Worm (Caenorhabditis elegans) whole organism, L4 larva: Measurements from ENCODE around the gene R11F4.1.

Experiments
- F10B5.3 ChIP-seq: sonication (generic microtip); optimal IDR thresholded peaks from 2 replicates; lab custom pipeline; 2016; ENCODE audit warnings: mild to moderate bottlenecking, missing genetic modification characterization, missing compliant biosample characterization
- F37D6.2 ChIP-seq: sonication (generic microtip); optimal IDR thresholded peaks from 2 replicates; lab custom pipeline; 2016; ENCODE audit warnings: mild to moderate bottlenecking, missing genetic modification characterization, missing compliant biosample characterization
- F44E2.7 ChIP-seq: fragments of 200-800 bp; sonication (Bioruptor generic); IDR thresholded peaks from 2 replicates; pipeline ENCODE4 v2.1.2; 2022; ENCODE audit warnings: missing genetic modification characterization, missing compliant biosample characterization
- T20F7.1 ChIP-seq: fragments of 200-800 bp; sonication (Bioruptor generic); optimal IDR thresholded peaks from 2 replicates; lab custom pipeline; 2018; ENCODE audit warnings: mild to moderate bottlenecking, missing genetic modification characterization, missing compliant biosample characterization
- T26A8.4 ChIP-seq: fragments of 200-800 bp; sonication (Bioruptor generic); IDR thresholded peaks from 2 replicates; pipeline ENCODE4 v1.3.6; 2022; ENCODE audit warnings: missing genetic modification characterization, missing compliant biosample characterization
- Y105C5A.15 ChIP-seq: fragments of 200-800 bp; sonication (Bioruptor generic); IDR thresholded peaks from 2 replicates; pipeline ENCODE4 v1.3.6; 2022; ENCODE audit warnings: missing genetic modification characterization, missing compliant biosample characterization
- Y48G9A.11 ChIP-seq: fragments of 200-800 bp; sonication (Bioruptor generic); IDR thresholded peaks from 2 replicates; pipeline ENCODE4 v1.3.6; 2022; ENCODE audit warnings: missing genetic modification reagents, missing genetic modification characterization, missing compliant biosample characterization
- Y5F2A.4 ChIP-seq: fragments of 200-800 bp; sonication (Bioruptor generic); optimal IDR thresholded peaks from 2 replicates; lab custom pipeline; 2018; ENCODE audit warnings: mild to moderate bottlenecking, missing genetic modification characterization, missing compliant biosample characterization
- Y75B8A.6 ChIP-seq: fragments of 200-800 bp; sonication (Bioruptor generic); IDR thresholded peaks from 2 replicates; pipeline ENCODE4 v1.3.6; 2022; ENCODE audit warnings: missing genetic modification reagents, missing genetic modification characterization, missing compliant biosample characterization
- aha-1 ChIP-seq: fragments of 150-350 bp; peaks from one replicate; lab custom pipeline; 2014; ENCODE audit warnings: missing biosample characterization, missing genetic modification characterization
- arid-1 ChIP-seq: fragments of 200-800 bp; sonication (Bioruptor generic); conservative IDR thresholded peaks from 2 replicates; pipeline ENCODE4 v1.3.6; 2022; ENCODE audit warnings: missing genetic modification reagents, missing genetic modification characterization, missing compliant biosample characterization
- ceh-32 ChIP-seq: sonication (generic microtip); optimal IDR thresholded peaks from 2 replicates; lab custom pipeline; 2016; ENCODE audit warnings: mild to moderate bottlenecking, missing genetic modification characterization, missing compliant biosample characterization; ENCODE audit not compliant: poor library complexity
- ceh-44 ChIP-seq: fragments of 200-800 bp; sonication (Bioruptor generic); IDR thresholded peaks from 2 replicates; pipeline ENCODE4 v1.3.6; 2022; ENCODE audit warnings: missing genetic modification reagents, missing genetic modification characterization, missing compliant biosample characterization
- cey-2 ChIP-seq: sonication (generic microtip); optimal IDR thresholded peaks from 3 replicates; lab custom pipeline; 2017; ENCODE audit warnings: missing genetic modification characterization, mild to moderate bottlenecking, missing compliant biosample characterization, antibody characterized with exemption, borderline replicate concordance; ENCODE audit not compliant: insufficient read depth
- daf-16 ChIP-seq, 3 experiments: sonication (generic microtip); optimal IDR thresholded peaks; 2 replicates each; lab custom pipeline; 2016 to 2017; ENCODE audit warnings: missing genetic modification characterization in 3 of 3, missing genetic modification reagents in 3 of 3, mild to moderate bottlenecking in 2 of 3, missing compliant biosample characterization in 2 of 3, missing biosample characterization in 1 of 3, moderate library complexity in 1 of 3
- daf-19 ChIP-seq: fragments of 200-800 bp; sonication (Bioruptor generic); conservative IDR thresholded peaks from 2 replicates; pipeline ENCODE4 v1.3.6; 2022; ENCODE audit warnings: missing genetic modification characterization, missing compliant biosample characterization
- dmd-6 ChIP-seq: fragments of 200-800 bp; sonication (Bioruptor generic); IDR thresholded peaks from 2 replicates; pipeline ENCODE4 v1.3.6; 2022; ENCODE audit warnings: missing genetic modification reagents, missing genetic modification characterization, missing compliant biosample characterization
- dmd-8 ChIP-seq: fragments of 200-800 bp; sonication (Bioruptor generic); IDR thresholded peaks from 2 replicates; pipeline ENCODE4 v1.3.6; 2022; ENCODE audit warnings: missing genetic modification characterization, missing compliant biosample characterization
- dve-1 ChIP-seq: sonication (generic microtip); optimal IDR thresholded peaks from 2 replicates; lab custom pipeline; 2017; ENCODE audit warnings: antibody characterized with exemption, mild to moderate bottlenecking, missing genetic modification characterization, missing compliant biosample characterization; ENCODE audit not compliant: insufficient read depth
- fkh-10 ChIP-seq: fragments of 150-350 bp; optimal IDR thresholded peaks from 2 replicates; lab custom pipeline; 2014; ENCODE audit warnings: missing biosample characterization, missing genetic modification reagents, missing genetic modification characterization
- fos-1 ChIP-seq: fragments of 150-350 bp; optimal IDR thresholded peaks from 2 replicates; lab custom pipeline; 2014; ENCODE audit warnings: missing biosample characterization, missing genetic modification characterization
- hif-1 ChIP-seq, 2 experiments: sonication (generic microtip); optimal IDR thresholded peaks; 2 replicates each; lab custom pipeline; 2016 to 2017; ENCODE audit warnings: missing compliant biosample characterization in 2 of 2, missing genetic modification characterization in 2 of 2, missing genetic modification reagents in 2 of 2, missing genotype in 2 of 2, mild to moderate bottlenecking in 1 of 2
- hlh-11 ChIP-seq: fragments of 200-800 bp; sonication (Bioruptor generic); optimal IDR thresholded peaks from 2 replicates; lab custom pipeline; 2018; ENCODE audit warnings: mild to moderate bottlenecking, missing genetic modification characterization, missing compliant biosample characterization
- jun-1 ChIP-seq: fragments of 150-350 bp; optimal IDR thresholded peaks from 2 replicates; lab custom pipeline; 2014; ENCODE audit warnings: missing biosample characterization, missing genetic modification reagents, missing genetic modification characterization
- lin-29 ChIP-seq: fragments of 200-800 bp; sonication (Bioruptor generic); IDR thresholded peaks from 2 replicates; pipeline ENCODE4 v1.3.6; 2022; ENCODE audit warnings: missing genetic modification reagents, missing genetic modification characterization, missing compliant biosample characterization
- lin-38 ChIP-seq: fragments of 200-800 bp; sonication (Bioruptor generic); IDR thresholded peaks from 2 replicates; pipeline ENCODE4 v1.3.6; 2022; ENCODE audit warnings: missing genetic modification reagents, missing genetic modification characterization, missing compliant biosample characterization
- lir-3 ChIP-seq: sonication (generic microtip); optimal IDR thresholded peaks from 2 replicates; lab custom pipeline; 2016; ENCODE audit warnings: mild to moderate bottlenecking, missing genetic modification characterization, missing compliant biosample characterization
- lsy-2 ChIP-seq, 2 experiments: fragments of 150-350 bp in 1 of 2; sonication (generic microtip) in 1 of 2; optimal IDR thresholded peaks; 2 replicates each; lab custom pipeline; 2014 to 2017; ENCODE audit warnings: missing biosample characterization in 2 of 2, missing genetic modification characterization in 2 of 2
- mes-2 ChIP-seq: sonication (generic microtip); optimal IDR thresholded peaks from 2 replicates; lab custom pipeline; 2016; ENCODE audit warnings: missing genotype, mild to moderate bottlenecking, missing genetic modification characterization, missing compliant biosample characterization; ENCODE audit not compliant: poor library complexity, severe bottlenecking
- mxl-2 ChIP-seq: fragments of 200-800 bp; sonication (Bioruptor generic); conservative IDR thresholded peaks from 2 replicates; pipeline ENCODE4 v1.3.6; 2022; ENCODE audit warnings: missing genetic modification reagents, missing genetic modification characterization, missing compliant biosample characterization
- nhr-11 ChIP-seq: fragments of 150-350 bp; optimal IDR thresholded peaks from 2 replicates; lab custom pipeline; 2014; ENCODE audit warnings: missing biosample characterization, missing genetic modification characterization
- nhr-25 ChIP-seq: sonication (generic microtip); optimal IDR thresholded peaks from 2 replicates; lab custom pipeline; 2017; ENCODE audit warnings: missing genetic modification characterization, mild to moderate bottlenecking, missing compliant biosample characterization, antibody characterized with exemption, moderate library complexity, borderline replicate concordance; ENCODE audit not compliant: insufficient read depth
- nhr-28 ChIP-seq: fragments of 150-350 bp; optimal IDR thresholded peaks from 2 replicates; lab custom pipeline; 2014; ENCODE audit warnings: missing biosample characterization, missing genetic modification characterization
- nhr-48 ChIP-seq: sonication (generic microtip); optimal IDR thresholded peaks from 2 replicates; lab custom pipeline; 2016; ENCODE audit warnings: mild to moderate bottlenecking, missing genetic modification characterization, missing compliant biosample characterization
- nhr-6 ChIP-seq: fragments of 150-350 bp; optimal IDR thresholded peaks from 2 replicates; lab custom pipeline; 2014; ENCODE audit warnings: missing biosample characterization, missing genetic modification characterization
- nhr-76 ChIP-seq: fragments of 150-350 bp; optimal IDR thresholded peaks from 2 replicates; lab custom pipeline; 2014; ENCODE audit warnings: missing biosample characterization, missing genetic modification characterization
- php-3 ChIP-seq: fragments of 200-800 bp; sonication (Bioruptor generic); IDR thresholded peaks from 2 replicates; pipeline ENCODE4 v1.3.6; 2022; ENCODE audit warnings: missing genetic modification reagents, missing genetic modification characterization, missing compliant biosample characterization
- rbr-2 ChIP-seq: sonication (generic microtip); optimal IDR thresholded peaks from 2 replicates; lab custom pipeline; 2016; ENCODE audit warnings: missing genotype, missing genetic modification characterization, missing compliant biosample characterization
- set-16 ChIP-seq: fragments of 200-800 bp; sonication (Bioruptor generic); IDR thresholded peaks from 2 replicates; pipeline ENCODE4 v1.3.6; 2022; ENCODE audit warnings: missing genetic modification reagents, missing genetic modification characterization, missing compliant biosample characterization
- snpc-4 ChIP-seq: fragments of 150-350 bp; optimal IDR thresholded peaks from 2 replicates; lab custom pipeline; 2014; ENCODE audit warnings: missing biosample characterization, missing genetic modification characterization
- spr-1 ChIP-seq: sonication (generic microtip); optimal IDR thresholded peaks from 2 replicates; lab custom pipeline; 2016; ENCODE audit warnings: mild to moderate bottlenecking, missing genetic modification characterization, missing compliant biosample characterization
- tag-97 ChIP-seq: fragments of 200-800 bp; sonication (Bioruptor generic); IDR thresholded peaks from 2 replicates; pipeline ENCODE4 v1.3.6; 2022; ENCODE audit warnings: missing genetic modification characterization, missing compliant biosample characterization
- tra-1 ChIP-seq: fragments of 200-800 bp; sonication (Bioruptor generic); IDR thresholded peaks from 2 replicates; pipeline ENCODE4 v1.3.6; 2022; ENCODE audit warnings: missing genetic modification reagents, missing genetic modification characterization, missing compliant biosample characterization
- unc-130 ChIP-seq: sonication (generic microtip); optimal IDR thresholded peaks from 2 replicates; lab custom pipeline; 2016; ENCODE audit warnings: missing genetic modification reagents, missing genetic modification characterization, missing compliant biosample characterization
- vab-7 ChIP-seq: fragments of 200-800 bp; sonication (Bioruptor generic); IDR thresholded peaks from 2 replicates; pipeline ENCODE4 v1.3.6; 2022; ENCODE audit warnings: missing genetic modification reagents, missing genetic modification characterization, missing compliant biosample characterization

R11F4.1 gene

DNA sequence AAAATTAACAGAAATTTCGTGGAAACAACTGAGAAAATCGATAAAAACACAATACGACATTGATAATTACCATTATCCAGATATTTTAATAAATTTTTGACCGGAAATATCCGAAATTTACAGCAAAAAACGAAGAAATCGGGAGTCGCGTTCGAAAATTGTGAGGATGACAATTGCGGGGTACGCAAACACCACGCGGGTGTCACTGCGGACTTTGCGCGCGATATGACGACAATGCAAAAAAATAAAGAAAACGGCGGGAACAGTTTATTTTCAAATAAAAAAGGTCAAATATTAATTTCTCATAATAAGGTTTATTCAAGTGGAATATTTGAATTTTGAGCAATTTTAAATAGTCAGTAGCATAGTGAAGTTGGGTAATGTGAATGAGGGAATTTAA is 47.4 kb upstream of the R11F4.1 start, which contains the start of gene rpn-11 (continued):
- TF ChIP-seq snpc-4 (no peak), cey-2 (tag; lab: Kevin White, UChicago) (no peak), daf-19 (GFP tag; lab: Robert Waterston, UW) (0 out of 2 replicates have a peak, but pooled peaks have one; percentile 39), hif-1 (tag; optimal IDR thresholded peaks at IDR 0.05; lab: Kevin White, UChicago) (peak in 1 of 2 experiments; percentile 66), nhr-6 (peak; percentile 44), F37D6.2 (tag; lab: Kevin White, UChicago) (peak; percentile 54), F44E2.7 (GFP tag; lab: Robert Waterston, UW) (no peak), Y5F2A.4 (GFP tag; lab: Kevin White, UChicago) (no peak), mxl-2 (0 out of 2 replicates have a peak, but pooled peaks have one; percentile 28), nhr-48 (peak; percentile 63), dmd-6 (GFP tag; lab: Robert Waterston, UW) (peak; percentile 77), nhr-25 (tag; lab: Kevin White, UChicago) (peak; percentile 70), F10B5.3 (tag; lab: Kevin White, UChicago) (no peak), lir-3 (tag; lab: Kevin White, UChicago) (no peak), T20F7.1 (GFP tag; lab: Kevin White, UChicago) (no peak), nhr-76 (no peak), fkh-10 (GFP tag; lab: Kevin White, UChicago) (peak; percentile 43), daf-16 (GFP tag; optimal IDR thresholded peaks at IDR 0.05; lab: Kevin White, UChicago) (peak in 1 of 2 experiments; percentile 18), daf-16 (tag; optimal IDR thresholded peaks at IDR 0.05; lab: Kevin White, UChicago) (peak; percentile 37), vab-7 (GFP tag; lab: Robert Waterston, UW) (no peak), lin-29 (GFP tag; lab: Robert Waterston, UW) (peak; percentile 74; the same call in 1 of the 2 replicates), nhr-11 (tag; lab: Kevin White, UChicago) (peak; percentile 51), tag-97 (GFP tag; lab: Robert Waterston, UW) (no peak), aha-1 (tag; lab: Kevin White, UChicago) (peak; percentile 96)
- TF ChIP-seq, all 104 proteins: peak for 49

DNA sequence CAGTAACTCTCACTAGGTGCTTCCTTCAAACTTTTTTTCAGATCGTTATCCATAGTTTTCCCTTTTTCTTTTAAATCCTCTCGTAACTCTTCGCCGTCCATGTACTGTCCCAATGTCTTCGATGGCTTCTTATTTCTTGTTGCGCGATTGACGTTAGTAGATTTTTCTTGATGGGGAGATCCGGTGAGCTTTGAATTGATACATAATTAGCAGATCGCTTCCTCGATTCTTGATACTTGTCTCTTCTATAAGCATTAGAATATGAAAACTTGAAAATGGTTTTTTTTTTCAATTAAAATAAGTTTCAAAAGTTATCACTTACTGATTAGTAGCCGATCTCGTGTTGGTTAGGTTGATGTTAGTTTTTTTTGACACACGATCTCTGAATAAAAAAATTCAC is 46.3 kb upstream of the R11F4.1 start, which contains the start of gene K07D4.2:
TSS of gene K07D4.2 (minus strand) at position 101 of the 400 bp plus-strand sequence.
- TF ChIP-seq jun-1 (tag; lab: Kevin White, UChicago): no peak
- no peak for TF ChIP-seq dmd-8 (GFP tag; lab: Robert Waterston, UW)
- TF ChIP-seq nhr-28: no peak
- TF ChIP-seq ceh-32 (tag; lab: Kevin White, UChicago): no peak
- no peak for TF ChIP-seq dve-1 (tag; lab: Kevin White, UChicago)
- TF ChIP-seq dmd-6 (GFP tag; lab: Robert Waterston, UW): no peak
- TF ChIP-seq rbr-2: no peak
- no peak for TF ChIP-seq vab-7 (GFP tag; lab: Robert Waterston, UW)
- no peak for TF ChIP-seq fos-1
- no peak for TF ChIP-seq Y48G9A.11 (GFP tag; lab: Robert Waterston, UW)

DNA sequence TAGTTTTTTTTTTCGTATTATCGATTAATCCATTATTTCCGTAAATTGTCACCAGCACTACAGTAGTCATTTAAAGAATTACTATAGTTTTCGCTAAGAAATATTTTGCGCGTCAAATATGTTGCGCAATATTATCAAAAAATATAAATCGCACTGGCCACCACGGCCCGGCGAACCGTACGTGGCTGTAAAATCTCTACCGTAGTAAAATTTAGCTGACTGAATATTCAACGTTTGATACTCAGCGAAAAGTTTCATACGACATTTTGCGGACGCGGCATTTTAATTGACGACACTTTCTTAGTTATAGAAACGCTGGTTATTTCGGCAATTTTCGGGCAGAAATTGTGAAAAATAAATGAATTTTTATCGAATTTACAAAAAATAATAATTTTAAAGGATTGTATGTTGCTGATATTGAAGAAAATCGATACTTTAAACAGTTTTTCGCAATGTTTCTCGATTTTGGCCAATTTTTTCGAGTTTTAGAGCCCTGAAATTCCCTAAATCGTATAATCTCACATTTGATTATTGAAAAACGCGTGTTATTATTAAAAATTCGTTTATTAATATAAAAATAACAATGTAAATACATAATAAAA is 43.8 kb upstream of the R11F4.1 start:
- TF ChIP-seq lsy-2 (tag; optimal IDR thresholded peaks at IDR 0.05; lab: Kevin White, UChicago) (peak; percentile 48 to 74), daf-19 (GFP tag; lab: Robert Waterston, UW) (peak; percentile 82), F37D6.2 (tag; lab: Kevin White, UChicago) (peak; percentile 34), dmd-6 (GFP tag; lab: Robert Waterston, UW) (peak; percentile 99), set-16 (GFP tag; lab: Robert Waterston, UW) (peak; percentile 43), hlh-11 (tag; lab: Kevin White, UChicago) (peak; percentile 65), arid-1 (GFP tag; lab: Robert Waterston, UW) (peak; percentile 94), unc-130 (GFP tag; lab: Kevin White, UChicago) (peak; percentile 35), mxl-2 (peak; percentile 92), T26A8.4 (GFP tag; lab: Robert Waterston, UW) (peak; percentile 99), spr-1 (tag; lab: Kevin White, UChicago) (peak; percentile 68), ceh-44 (GFP tag; lab: Robert Waterston, UW) (peak; percentile 95), mes-2 (peak; percentile 86), F44E2.7 (GFP tag; lab: Robert Waterston, UW) (peak; percentile 89), lin-38 (peak; percentile 98), tra-1 (GFP tag; lab: Robert Waterston, UW) (peak; percentile 100), Y105C5A.15 (peak; percentile 72), Y75B8A.6 (GFP tag; lab: Robert Waterston, UW) (peak; percentile 98), php-3 (GFP tag; lab: Robert Waterston, UW) (peak; percentile 99)
